Fruit fly (Drosophila melanogaster): Measurements from ENCODE around the gene Ythdc1.

- no peak for TF ChIP-seq Snoo (tag; optimal IDR thresholded peaks at IDR 0.05)
- TF ChIP-seq rn (GFP tag; IDR thresholded peaks at IDR 0.05), result no peak
- TF ChIP-seq gl (tag; optimal IDR thresholded peaks at IDR 0.05), result no peak
- TF ChIP-seq CG8159 (tag; optimal IDR thresholded peaks at IDR 0.05), result no peak
- no peak for TF ChIP-seq CG10348 (GFP tag; IDR thresholded peaks at IDR 0.05)
- no peak for TF ChIP-seq fd96Ca (GFP tag; IDR thresholded peaks at IDR 0.05)
- TF ChIP-seq CG34367 (tag; optimal IDR thresholded peaks at IDR 0.05), result no peak
These were observed 3.4 kb upstream of the Ythdc1 start for dm6 chr3L:3377247-3377964.

Measured in whole organism, pupa.